Fruit fly (Drosophila melanogaster): Measurements from ENCODE around the gene CG12316.

The CG12316 gene

dm6 chr3L:15171769-15172403 lies 35.2 kb upstream of the CG12316 start:
- peak; percentile 20 for TF ChIP-seq CG7839 (tag; optimal IDR thresholded peaks at IDR 0.05)
- peak; percentile 4 for TF ChIP-seq bcd (GFP tag; optimal IDR thresholded peaks at IDR 0.05)
- peak; percentile 14 for TF ChIP-seq CG10209 (GFP tag; optimal IDR thresholded peaks at IDR 0.05)
- peak; percentile 8 for TF ChIP-seq Sox102F (GFP tag; optimal IDR thresholded peaks at IDR 0.05)
- TF ChIP-seq bsh (GFP tag; optimal IDR thresholded peaks at IDR 0.05), result peak in 1 of 2 experiments; percentile 27
- TF ChIP-seq Hmr (GFP tag; optimal IDR thresholded peaks at IDR 0.05), result peak; percentile 3
- TF ChIP-seq CG8765 (GFP tag; IDR thresholded peaks at IDR 0.05), result no peak
- TF ChIP-seq Doc2 (GFP tag; IDR thresholded peaks at IDR 0.05), result 0 out of 2 replicates have a peak, but pooled peaks have one; percentile 20
- TF ChIP-seq CG18599 (GFP tag; optimal IDR thresholded peaks at IDR 0.05), result peak; percentile 38
- peak; percentile 4; the same call in 1 of the 2 replicates for TF ChIP-seq ranshi (GFP tag; IDR thresholded peaks at IDR 0.05)
- TF ChIP-seq phol (tag; optimal IDR thresholded peaks at IDR 0.05), result peak; percentile 30
- no peak for TF ChIP-seq hkb (optimal IDR thresholded peaks at IDR 0.05)
- 0 out of 2 replicates have a peak, but pooled peaks have one; percentile 9 for TF ChIP-seq hkb (GFP tag; IDR thresholded peaks at IDR 0.05)
- peak; percentile 10 for TF ChIP-seq CG2678 (tag; optimal IDR thresholded peaks at IDR 0.05)
- peak; percentile 17 for TF ChIP-seq Vsx1 (GFP tag; optimal IDR thresholded peaks at IDR 0.05)
- TF ChIP-seq D (optimal IDR thresholded peaks at IDR 0.05), result no peak
- TF ChIP-seq D (GFP tag; optimal IDR thresholded peaks at IDR 0.05), result peak; percentile 31
- peak; percentile 90 for TF ChIP-seq Nf-YB (GFP tag; optimal IDR thresholded peaks at IDR 0.05)
- 0 out of 2 replicates have a peak, but pooled peaks have one; percentile 10 for TF ChIP-seq Bgb (GFP tag; IDR thresholded peaks at IDR 0.05; ENCODE audit: partially characterized antibody)
- peak; percentile 14 for TF ChIP-seq CG10267 (tag; optimal IDR thresholded peaks at IDR 0.05)
- TF ChIP-seq CG12104 (GFP tag; optimal IDR thresholded peaks at IDR 0.05), result peak; percentile 28
- peak; percentile 31 for TF ChIP-seq CG2712 (tag; optimal IDR thresholded peaks at IDR 0.05)
- peak; percentile 9 for TF ChIP-seq CG18262 (tag; optimal IDR thresholded peaks at IDR 0.05)
- TF ChIP-seq CG6175 (GFP tag; IDR thresholded peaks at IDR 0.05), result peak; percentile 55; the same call in 1 of the 3 replicates
- TF ChIP-seq row (GFP tag; IDR thresholded peaks at IDR 0.05), result peak; percentile 12; the same call in 1 of the 3 replicates
- TF ChIP-seq aop (GFP tag; IDR thresholded peaks at IDR 0.05), result no peak
- no peak for TF ChIP-seq pnt (GFP tag; optimal IDR thresholded peaks at IDR 0.05)
- TF ChIP-seq ase (GFP tag; IDR thresholded peaks at IDR 0.05), result no peak
- peak; percentile 4 for TF ChIP-seq CG30403 (GFP tag; optimal IDR thresholded peaks at IDR 0.05)
- peak; percentile 31 for TF ChIP-seq Spps (tag; optimal IDR thresholded peaks at IDR 0.05)
- peak; percentile 32 for TF ChIP-seq exex (tag; optimal IDR thresholded peaks at IDR 0.05)
- peak; percentile 14 for TF ChIP-seq abd-A (tag; optimal IDR thresholded peaks at IDR 0.05)
- TF ChIP-seq pb (GFP tag; optimal IDR thresholded peaks at IDR 0.05), result no peak
- peak; percentile 36 for TF ChIP-seq ATbp (GFP tag; optimal IDR thresholded peaks at IDR 0.05)
- peak; percentile 53 for TF ChIP-seq Blimp-1 (GFP tag; optimal IDR thresholded peaks at IDR 0.05)
- no peak for TF ChIP-seq dm (GFP tag; optimal IDR thresholded peaks at IDR 0.05)
- no peak for TF ChIP-seq Ets65A (GFP tag)
- TF ChIP-seq CG6765 (GFP tag; optimal IDR thresholded peaks at IDR 0.05), result no peak
- TF ChIP-seq Oli (tag; optimal IDR thresholded peaks at IDR 0.05), result peak; percentile 33
- peak; percentile 21 for TF ChIP-seq unpg (GFP tag; optimal IDR thresholded peaks at IDR 0.05)
- TF ChIP-seq Fer1 (GFP tag; optimal IDR thresholded peaks at IDR 0.05), result peak; percentile 29
- TF ChIP-seq CG17359 (tag; optimal IDR thresholded peaks at IDR 0.05), result peak; percentile 3
- no peak for TF ChIP-seq D19A (tag; optimal IDR thresholded peaks at IDR 0.05)
- peak; percentile 15 for TF ChIP-seq sug (tag; optimal IDR thresholded peaks at IDR 0.05)
- no peak for TF ChIP-seq dimm (GFP tag; IDR thresholded peaks at IDR 0.05)
- TF ChIP-seq grau (tag; optimal IDR thresholded peaks at IDR 0.05), result peak; percentile 29
- peak; percentile 46 for TF ChIP-seq CG6254 (GFP tag; optimal IDR thresholded peaks at IDR 0.05)
- peak; percentile 87 for TF ChIP-seq Nf-YC (tag; optimal IDR thresholded peaks at IDR 0.05)
- TF ChIP-seq grn (GFP tag; optimal IDR thresholded peaks at IDR 0.05), result peak; percentile 25
